Worm (Caenorhabditis elegans) whole organism, L1 larva: ENCODE measurements around the gene math-38.

Experiments
- efl-1 ChIP-seq, 4 experiments: fragments of 150-350 bp; optimal IDR thresholded peaks in 3 of 4; peaks in 1 of 4; 1 replicate in 1 of 4; 2 replicates in 3 of 4; lab custom pipeline; 2014; ENCODE audit warnings: missing biosample characterization in 2 of 4, missing genetic modification characterization in 2 of 4, missing genetic modification reagents in 2 of 4
- lin-35 ChIP-seq, 2 experiments: fragments of 150-350 bp; optimal IDR thresholded peaks; 2 replicates each; lab custom pipeline; 2014; ENCODE audit warnings: missing biosample characterization in 2 of 2, missing genetic modification characterization in 2 of 2, missing genetic modification reagents in 2 of 2
- nhr-237 ChIP-seq: fragments of 150-350 bp; optimal IDR thresholded peaks from 2 replicates; lab custom pipeline; 2014; ENCODE audit warnings: missing biosample characterization, missing genetic modification characterization
- nhr-28 ChIP-seq: fragments of 150-350 bp; optimal IDR thresholded peaks from 2 replicates; lab custom pipeline; 2014; ENCODE audit warnings: missing biosample characterization, missing genetic modification characterization
- pax-3 ChIP-seq: fragments of 200-800 bp; sonication (Bioruptor generic); optimal IDR thresholded peaks from 2 replicates; lab custom pipeline; 2018; ENCODE audit warnings: mild to moderate bottlenecking, missing genetic modification characterization, moderate library complexity, missing compliant biosample characterization
- skn-1 ChIP-seq: fragments of 150-350 bp; optimal IDR thresholded peaks from 2 replicates; lab custom pipeline; 2014; ENCODE audit warnings: missing biosample characterization, missing genetic modification characterization
- ztf-11 ChIP-seq, 2 experiments: sonication (generic microtip); optimal IDR thresholded peaks; 2 replicates each; lab custom pipeline; 2016 to 2017; ENCODE audit warnings: missing genetic modification characterization in 2 of 2, missing biosample characterization in 1 of 2, missing compliant biosample characterization in 1 of 2

ce11 chrII:1616382-1616781 lies 36.6 kb upstream of the math-38 start, which contains the start of gene fbxa-165:
- TF ChIP-seq skn-1 (tag; lab: Kevin White, UChicago) = no peak
- no peak for TF ChIP-seq efl-1 (optimal IDR thresholded peaks at IDR 0.05; lab: Kevin White, UChicago)
- TF ChIP-seq efl-1 (GFP tag; optimal IDR thresholded peaks at IDR 0.05 in 1 of 2; lab: Kevin White, UChicago) = no peak
- no peak for TF ChIP-seq nhr-237 (tag; lab: Kevin White, UChicago)
- TF ChIP-seq nhr-28 = no peak
- no peak for TF ChIP-seq pax-3 (tag; lab: Kevin White, UChicago)
- TF ChIP-seq ztf-11 (tag; optimal IDR thresholded peaks at IDR 0.05; lab: Kevin White, UChicago) = no peak
- TF ChIP-seq lin-35 (GFP tag; optimal IDR thresholded peaks at IDR 0.05; lab: Kevin White, UChicago) = no peak
